Fruit fly (Drosophila melanogaster): ENCODE results near the gene Drsl3.

dm6 chr3L:3352516-3352915, 37.7 kb downstream of the Drsl3 start:
- TF ChIP-seq CG18764 (GFP tag; optimal IDR thresholded peaks at IDR 0.05) (no peak), crc (GFP tag; optimal IDR thresholded peaks at IDR 0.05) (no peak), CG14014 (GFP tag; IDR thresholded peaks at IDR 0.05) (no peak), CG2875 (GFP tag; optimal IDR thresholded peaks at IDR 0.05) (no peak), CG10147 (GFP tag; optimal IDR thresholded peaks at IDR 0.05) (no peak), HmgD (GFP tag; optimal IDR thresholded peaks at IDR 0.05) (no peak), jing (GFP tag; optimal IDR thresholded peaks at IDR 0.05) (no peak), ind (GFP tag; optimal IDR thresholded peaks at IDR 0.05) (no peak), sd (tag; optimal IDR thresholded peaks at IDR 0.05) (no peak)
